Worm (Caenorhabditis elegans): ENCODE measurements around the gene mrps-25.

The mrps-25 gene

DNA sequence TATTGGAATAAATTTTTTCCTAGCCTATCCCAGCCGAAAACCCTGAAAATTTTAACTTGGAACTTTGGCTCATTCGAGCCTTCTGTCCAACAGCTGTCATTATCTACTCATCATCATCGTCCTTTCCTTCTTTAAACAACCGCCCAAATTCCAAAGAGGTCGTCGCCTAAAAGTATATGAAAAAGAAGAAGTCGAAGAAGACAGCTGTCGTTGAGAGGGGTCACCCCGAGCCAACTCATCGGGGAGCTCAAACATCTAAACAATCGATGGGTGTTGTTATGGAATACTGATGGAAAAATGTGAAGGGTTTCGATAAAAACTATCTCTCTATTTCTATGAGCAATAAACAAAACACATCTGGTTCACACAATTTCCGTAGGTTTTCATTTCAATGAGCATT is 48.4 kb downstream of the mrps-25 start:
- TF ChIP-seq snu-23 (GFP tag; optimal IDR thresholded peaks at IDR 0.05) (peak; percentile 36), unc-130 (tag; optimal IDR thresholded peaks at IDR 0.05) (peak; percentile 27), grh-1 (GFP tag; IDR thresholded peaks at IDR 0.05) (no peak), zag-1 (tag; optimal IDR thresholded peaks at IDR 0.05) (no peak), rnt-1 (tag; optimal IDR thresholded peaks at IDR 0.05) (peak; percentile 77), lsy-2 (tag; optimal IDR thresholded peaks at IDR 0.05) (peak; percentile 16 to 32), nhr-71 (tag; optimal IDR thresholded peaks at IDR 0.05) (peak; percentile 76), pag-3 (tag; optimal IDR thresholded peaks at IDR 0.05; ENCODE audit: borderline replicate concordance, insufficient read depth) (no peak), nhr-19 (GFP tag; conservative IDR thresholded peaks at IDR 0.05) (peak; percentile 38), nhr-237 (tag; optimal IDR thresholded peaks at IDR 0.05) (no peak), nhr-85 (tag) (no peak)

ce11 chrIV:1105999-1106398 is 49.3 kb downstream of the mrps-25 start:
- TF ChIP-seq unc-98 (GFP tag; IDR thresholded peaks at IDR 0.05) = no peak
- peak; percentile 28 for TF ChIP-seq rnt-1 (tag; optimal IDR thresholded peaks at IDR 0.05)
- peak; percentile 29 for TF ChIP-seq lin-14 (GFP tag; optimal IDR thresholded peaks at IDR 0.05)
- peak; percentile 29 for TF ChIP-seq nhr-71 (tag; optimal IDR thresholded peaks at IDR 0.05)
- TF ChIP-seq pag-3 (tag; optimal IDR thresholded peaks at IDR 0.05; ENCODE audit: borderline replicate concordance, insufficient read depth) = peak; percentile 31
- no peak for TF ChIP-seq zag-1 (tag; optimal IDR thresholded peaks at IDR 0.05)

ce11 chrIV:1107190-1107589 is 50.5 kb downstream of the mrps-25 start, which contains the start of gene ost-1:
ost-1 (plus strand) TSS chrIV:1107396.
- TF ChIP-seq nhr-20 (tag; optimal IDR thresholded peaks at IDR 0.05) (peak; percentile 11), nhr-12 (tag; optimal IDR thresholded peaks at IDR 0.05) (no peak), nhr-71 (tag; optimal IDR thresholded peaks at IDR 0.05) (peak; percentile 53), ets-5 (GFP tag; IDR thresholded peaks at IDR 0.05) (no peak), ama-1 (optimal IDR thresholded peaks at IDR 0.05) (peak; percentile 61), mep-1 (tag; optimal IDR thresholded peaks at IDR 0.05) (peak; percentile 7), rnt-1 (tag; optimal IDR thresholded peaks at IDR 0.05) (peak; percentile 48), lin-39 (tag; optimal IDR thresholded peaks at IDR 0.05) (peak; percentile 75), dsc-1 (tag; optimal IDR thresholded peaks at IDR 0.05) (peak; percentile 11), lsy-2 (tag; optimal IDR thresholded peaks at IDR 0.05) (peak in 1 of 2 experiments; percentile 19), fkh-4 (tag; optimal IDR thresholded peaks at IDR 0.05; ENCODE audit: borderline replicate concordance) (no peak), lin-14 (GFP tag; optimal IDR thresholded peaks at IDR 0.05) (peak; percentile 17)
